In genomic region chr3R:26888086-26888724, dm6 we compare ENCODE assay signal across 2 fruit fly cellular contexts.
A peak's percentile ranks its signal among the peaks of the same experiment; 100 is the strongest.
TF ChIP-seq lines count a peak whose summit lies in the region.

No protein-coding gene starts in this region.

TF ChIP-seq in whole organism, embryonic, 481 proteins besides CTCF, POLR2A, EP300 and RAD21 (continued from another document and continues in another):
- TF ChIP-seq eve (GFP tag; optimal IDR thresholded peaks at IDR 0.05; lab: Kevin White, UChicago) (peak in 1 of 2 experiments; percentile 65), H15 (GFP tag; IDR thresholded peaks at IDR 0.05; lab: Robert Waterston, UW) (no peak), CG6175 (GFP tag; IDR thresholded peaks at IDR 0.05; lab: Robert Waterston, UW) (0 out of 3 replicates have a peak, but pooled peaks have one; percentile 28), CG1024 (GFP tag; IDR thresholded peaks at IDR 0.05; lab: Robert Waterston, UW) (no peak), CG2875 (GFP tag; optimal IDR thresholded peaks at IDR 0.05; lab: Kevin White, UChicago) (peak; percentile 23), CG17829 (tag; optimal IDR thresholded peaks at IDR 0.05; lab: Kevin White, UChicago) (peak; percentile 39), CG9727 (GFP tag; optimal IDR thresholded peaks at IDR 0.05; lab: Kevin White, UChicago) (peak; percentile 23), Fer3 (tag; optimal IDR thresholded peaks at IDR 0.05; lab: Kevin White, UChicago) (peak; percentile 5), CG7786 (GFP tag; optimal IDR thresholded peaks at IDR 0.05; lab: Kevin White, UChicago) (peak; percentile 27), CG15269 (tag; optimal IDR thresholded peaks at IDR 0.05; lab: Kevin White, UChicago) (peak; percentile 77), CG10366 (GFP tag; IDR thresholded peaks at IDR 0.05; lab: Robert Waterston, UW) (peak; percentile 26; the same call in 1 of the 2 replicates), sens (GFP tag; lab: Kevin White, UChicago) (peak; percentile 83), hkb (optimal IDR thresholded peaks at IDR 0.05; lab: Kevin White, UChicago) (no peak), hkb (GFP tag; IDR thresholded peaks at IDR 0.05; lab: Robert Waterston, UW) (peak; percentile 67), croc (GFP tag; conservative IDR thresholded peaks at IDR 0.05; lab: Robert Waterston, UW) (no peak), BEAF-32 (GFP tag; optimal IDR thresholded peaks at IDR 0.05; lab: Kevin White, UChicago) (no peak), CG6272 (GFP tag; IDR thresholded peaks at IDR 0.05; lab: Robert Waterston, UW) (0 out of 2 replicates have a peak, but pooled peaks have one; percentile 17), Ravus (GFP tag; IDR thresholded peaks at IDR 0.05; lab: Robert Waterston, UW) (no peak), CG4328 (GFP tag; optimal IDR thresholded peaks at IDR 0.05; lab: Kevin White, UChicago) (peak; percentile 51), ci (GFP tag; IDR thresholded peaks at IDR 0.05; lab: Robert Waterston, UW) (peak; percentile 44; the same call in 1 of the 3 replicates), bcd (GFP tag; optimal IDR thresholded peaks at IDR 0.05; lab: Kevin White, UChicago) (peak; percentile 4), cwo (GFP tag; optimal IDR thresholded peaks at IDR 0.05; lab: Kevin White, UChicago) (peak; percentile 21), Ssrp (tag; optimal IDR thresholded peaks at IDR 0.05; lab: Kevin White, UChicago) (peak; percentile 25), chn (GFP tag; optimal IDR thresholded peaks at IDR 0.05; lab: Kevin White, UChicago) (no peak), zfh2 (GFP tag; optimal IDR thresholded peaks at IDR 0.05; lab: Kevin White, UChicago) (no peak), CG18764 (GFP tag; optimal IDR thresholded peaks at IDR 0.05; lab: Kevin White, UChicago) (peak; percentile 7), CG13894 (tag; optimal IDR thresholded peaks at IDR 0.05; lab: Kevin White, UChicago) (peak; percentile 81), cato (GFP tag; optimal IDR thresholded peaks at IDR 0.05; lab: Kevin White, UChicago; ENCODE audit: borderline replicate concordance) (no peak), slp2 (GFP tag; optimal IDR thresholded peaks at IDR 0.05; lab: Kevin White, UChicago) (peak; percentile 16), CG15479 (GFP tag; optimal IDR thresholded peaks at IDR 0.05; lab: Kevin White, UChicago) (no peak), CG17328 (GFP tag; IDR thresholded peaks at IDR 0.05; lab: Robert Waterston, UW) (0 out of 2 replicates have a peak, but pooled peaks have one; percentile 31), CG4424 (GFP tag; optimal IDR thresholded peaks at IDR 0.05; lab: Kevin White, UChicago) (peak; percentile 40), al (GFP tag; IDR thresholded peaks at IDR 0.05; lab: Robert Waterston, UW) (peak; percentile 53; the same call in 1 of the 2 replicates), vfl (GFP tag; optimal IDR thresholded peaks at IDR 0.05; lab: Kevin White, UChicago) (no peak), CG12769 (tag; optimal IDR thresholded peaks at IDR 0.05; lab: Kevin White, UChicago) (peak; percentile 27), CG31441 (GFP tag; IDR thresholded peaks at IDR 0.05; lab: Robert Waterston, UW) (peak; percentile 56), Six4 (GFP tag; optimal IDR thresholded peaks at IDR 0.05; lab: Kevin White, UChicago) (no peak), CG15601 (tag; optimal IDR thresholded peaks at IDR 0.05; lab: Kevin White, UChicago) (peak; percentile 35), CG16863 (GFP tag; optimal IDR thresholded peaks at IDR 0.05; lab: Kevin White, UChicago) (peak; percentile 32), corto (GFP tag; optimal IDR thresholded peaks at IDR 0.05; lab: Kevin White, UChicago) (no peak), CG10431 (GFP tag; optimal IDR thresholded peaks at IDR 0.05; lab: Kevin White, UChicago) (no peak), Nf-YC (tag; optimal IDR thresholded peaks at IDR 0.05; lab: Kevin White, UChicago) (peak; percentile 58), CG7839 (tag; optimal IDR thresholded peaks at IDR 0.05; lab: Kevin White, UChicago) (peak; percentile 67), Sox102F (GFP tag; optimal IDR thresholded peaks at IDR 0.05; lab: Kevin White, UChicago) (peak; percentile 70), Ptx1 (GFP tag; IDR thresholded peaks at IDR 0.05; lab: Robert Waterston, UW) (peak; percentile 71), CG2712 (tag; optimal IDR thresholded peaks at IDR 0.05; lab: Kevin White, UChicago) (peak; percentile 56), CG8924 (tag; optimal IDR thresholded peaks at IDR 0.05; lab: Kevin White, UChicago) (peak; percentile 37), stc (GFP tag; IDR thresholded peaks at IDR 0.05; lab: Robert Waterston, UW) (no peak), chm (GFP tag; IDR thresholded peaks at IDR 0.05; lab: Robert Waterston, UW) (no peak), ATbp (GFP tag; optimal IDR thresholded peaks at IDR 0.05; lab: Kevin White, UChicago) (peak; percentile 43), otp (GFP tag; IDR thresholded peaks at IDR 0.05; lab: Robert Waterston, UW) (no peak), pnt (GFP tag; optimal IDR thresholded peaks at IDR 0.05; lab: Kevin White, UChicago) (peak; percentile 30), CG8281 (tag; optimal IDR thresholded peaks at IDR 0.05; lab: Kevin White, UChicago) (peak; percentile 24), Hr3 (GFP tag; optimal IDR thresholded peaks at IDR 0.05; lab: Kevin White, UChicago) (peak; percentile 21), CG18262 (tag; optimal IDR thresholded peaks at IDR 0.05; lab: Kevin White, UChicago) (peak; percentile 53), ash1 (GFP tag; optimal IDR thresholded peaks at IDR 0.05; lab: Kevin White, UChicago) (no peak), prd (optimal IDR thresholded peaks at IDR 0.05; lab: Kevin White, UChicago) (no peak), prd (GFP tag; IDR thresholded peaks at IDR 0.05; lab: Robert Waterston, UW) (peak; percentile 41; the same call in 1 of the 3 replicates), disco-r (GFP tag; optimal IDR thresholded peaks at IDR 0.05; lab: Kevin White, UChicago) (no peak), Oli (tag; optimal IDR thresholded peaks at IDR 0.05; lab: Kevin White, UChicago) (peak; percentile 61), CG12391 (tag; optimal IDR thresholded peaks at IDR 0.05; lab: Kevin White, UChicago) (peak; percentile 57), CG3065 (GFP tag; optimal IDR thresholded peaks at IDR 0.05; lab: Kevin White, UChicago) (no peak), HHEX (GFP tag; optimal IDR thresholded peaks at IDR 0.05; lab: Kevin White, UChicago) (peak; percentile 55), CG5953 (GFP tag; IDR thresholded peaks at IDR 0.05; lab: Robert Waterston, UW) (peak; percentile 47; the same call in 1 of the 2 replicates), CG15011 (GFP tag; optimal IDR thresholded peaks at IDR 0.05; lab: Kevin White, UChicago) (peak; percentile 16), so (GFP tag; IDR thresholded peaks at IDR 0.05; lab: Robert Waterston, UW) (peak; percentile 42; the same call in 1 of the 3 replicates)

TF ChIP-seq in whole organism, prepupa, 60 proteins besides CTCF, POLR2A, EP300 and RAD21 (continued from another document):
- TF ChIP-seq Hr38 (GFP tag; optimal IDR thresholded peaks at IDR 0.05; lab: Kevin White, UChicago) (no peak), svp (GFP tag; lab: Kevin White, UChicago) (peak; percentile 88), Eip75B (GFP tag; optimal IDR thresholded peaks at IDR 0.05; lab: Kevin White, UChicago) (no peak), CG8632 (GFP tag; optimal IDR thresholded peaks at IDR 0.05; lab: Kevin White, UChicago) (no peak), salr (GFP tag; optimal IDR thresholded peaks at IDR 0.05; lab: Kevin White, UChicago) (no peak), Met (GFP tag; optimal IDR thresholded peaks at IDR 0.05; lab: Kevin White, UChicago) (peak; percentile 62), cyc (GFP tag; optimal IDR thresholded peaks at IDR 0.05; lab: Kevin White, UChicago) (no peak), topi (GFP tag; optimal IDR thresholded peaks at IDR 0.05; lab: Kevin White, UChicago) (peak; percentile 62), CG9139 (GFP tag; optimal IDR thresholded peaks at IDR 0.05; lab: Kevin White, UChicago) (no peak), CG7368 (GFP tag; optimal IDR thresholded peaks at IDR 0.05; lab: Kevin White, UChicago) (no peak), CG11902 (GFP tag; optimal IDR thresholded peaks at IDR 0.05; lab: Kevin White, UChicago) (no peak), Gug (GFP tag; IDR thresholded peaks at IDR 0.05; lab: Robert Waterston, UW) (no peak), CG10669 (GFP tag; optimal IDR thresholded peaks at IDR 0.05; lab: Kevin White, UChicago) (no peak), vri (GFP tag; optimal IDR thresholded peaks at IDR 0.05; lab: Kevin White, UChicago) (peak; percentile 50), CG8119 (GFP tag; IDR thresholded peaks at IDR 0.05; lab: Robert Waterston, UW) (peak; percentile 25; the same call in 1 of the 3 replicates), ss (GFP tag; optimal IDR thresholded peaks at IDR 0.05; lab: Kevin White, UChicago) (no peak), CG1621 (tag; optimal IDR thresholded peaks at IDR 0.05; lab: Kevin White, UChicago) (no peak), CG6792 (GFP tag; optimal IDR thresholded peaks at IDR 0.05; lab: Kevin White, UChicago) (peak; percentile 28), CG15336 (GFP tag; IDR thresholded peaks at IDR 0.05; lab: Robert Waterston, UW) (peak; percentile 41; the same call in 1 of the 2 replicates), CG10631 (GFP tag; optimal IDR thresholded peaks at IDR 0.05; lab: Kevin White, UChicago) (no peak), Sox102F (GFP tag; optimal IDR thresholded peaks at IDR 0.05; lab: Kevin White, UChicago) (peak; percentile 30), dac (GFP tag; optimal IDR thresholded peaks at IDR 0.05; lab: Kevin White, UChicago) (no peak), CG4318 (GFP tag; optimal IDR thresholded peaks at IDR 0.05; lab: Kevin White, UChicago) (no peak)
TF ChIP-seq in whole organism, prepupa: peak in this region for 22.
